Worm (Caenorhabditis elegans): ENCODE results near the gene lcmt-1.
A peak's percentile ranks its signal among the peaks of the same experiment; 100 is the strongest.

Gene lcmt-1

ce11 chrIII:4314502-4314901 lies 28.7 kb upstream of the lcmt-1 start:
- TF ChIP-seq fos-1 (tag; optimal IDR thresholded peaks at IDR 0.05) (peak; percentile 31), C34F6.9 (tag; optimal IDR thresholded peaks at IDR 0.05) (no peak), sma-9 (GFP tag; optimal IDR thresholded peaks at IDR 0.05) (no peak), sma-9 (tag; optimal IDR thresholded peaks at IDR 0.05) (no peak)

ce11 chrIII:4317065-4317752 lies 26.0 kb upstream of the lcmt-1 start, which contains the start of gene tag-131:
Gene tag-131, plus strand, starts transcription at chrIII:4317702.
- TF ChIP-seq sma-3 (GFP tag; optimal IDR thresholded peaks at IDR 0.05) (no peak), unc-55 (GFP tag; optimal IDR thresholded peaks at IDR 0.05) (no peak), nhr-25 (tag; optimal IDR thresholded peaks at IDR 0.05) (no peak), aly-2 (tag; optimal IDR thresholded peaks at IDR 0.05) (no peak), mab-5 (tag; optimal IDR thresholded peaks at IDR 0.05) (no peak), nhr-23 (tag; optimal IDR thresholded peaks at IDR 0.05) (no peak), dmd-4 (tag; optimal IDR thresholded peaks at IDR 0.05) (no peak), nhr-129 (tag; optimal IDR thresholded peaks at IDR 0.05) (peak; percentile 46), nhr-21 (tag; optimal IDR thresholded peaks at IDR 0.05) (peak; percentile 56), nhr-77 (tag; optimal IDR thresholded peaks at IDR 0.05) (no peak), nhr-6 (tag; optimal IDR thresholded peaks at IDR 0.05) (peak; percentile 34), ztf-1 (GFP tag; conservative IDR thresholded peaks at IDR 0.05) (no peak), lsy-2 (tag; optimal IDR thresholded peaks at IDR 0.05) (peak in 1 of 2 experiments; percentile 56), ztf-4 (tag; optimal IDR thresholded peaks at IDR 0.05) (no peak), gmeb-1 (tag; optimal IDR thresholded peaks at IDR 0.05) (no peak), alr-1 (tag; optimal IDR thresholded peaks at IDR 0.05) (no peak), fos-1 (tag; optimal IDR thresholded peaks at IDR 0.05) (peak; percentile 11), unc-39 (tag; optimal IDR thresholded peaks at IDR 0.05) (no peak), snpc-4 (tag; optimal IDR thresholded peaks at IDR 0.05) (no peak), skn-1 (tag; optimal IDR thresholded peaks at IDR 0.05) (no peak), ama-1 (optimal IDR thresholded peaks at IDR 0.05) (no peak), egl-27 (tag; optimal IDR thresholded peaks at IDR 0.05) (no peak), nhr-12 (tag; optimal IDR thresholded peaks at IDR 0.05) (no peak), elt-1 (tag; optimal IDR thresholded peaks at IDR 0.05) (no peak), R02D3.7 (tag; optimal IDR thresholded peaks at IDR 0.05) (no peak), ceh-82 (tag; optimal IDR thresholded peaks at IDR 0.05) (no peak), peb-1 (tag; optimal IDR thresholded peaks at IDR 0.05) (no peak), zag-1 (tag; optimal IDR thresholded peaks at IDR 0.05) (no peak), mbf-1 (tag; optimal IDR thresholded peaks at IDR 0.05) (no peak), nhr-10 (tag; optimal IDR thresholded peaks at IDR 0.05) (no peak), ceh-16 (tag; optimal IDR thresholded peaks at IDR 0.05) (no peak), mdl-1 (tag; optimal IDR thresholded peaks at IDR 0.05) (no peak), blmp-1 (tag; optimal IDR thresholded peaks at IDR 0.05; ENCODE audit: insufficient read depth) (no peak), elt-3 (tag; optimal IDR thresholded peaks at IDR 0.05) (no peak), ZK546.5 (tag; optimal IDR thresholded peaks at IDR 0.05) (no peak), unc-62 (GFP tag; optimal IDR thresholded peaks at IDR 0.05) (no peak), C34F6.9 (tag; optimal IDR thresholded peaks at IDR 0.05) (peak; percentile 67), nhr-11 (tag; optimal IDR thresholded peaks at IDR 0.05) (no peak), ztf-11 (tag; optimal IDR thresholded peaks at IDR 0.05) (no peak), crh-2 (tag; optimal IDR thresholded peaks at IDR 0.05) (peak; percentile 30), nhr-237 (tag; optimal IDR thresholded peaks at IDR 0.05) (no peak), lin-11 (tag; optimal IDR thresholded peaks at IDR 0.05) (no peak), lin-13 (GFP tag; optimal IDR thresholded peaks at IDR 0.05) (no peak), F13H6.1 (tag; optimal IDR thresholded peaks at IDR 0.05) (peak; percentile 64), sma-9 (GFP tag; optimal IDR thresholded peaks at IDR 0.05) (peak; percentile 20), sma-9 (tag; optimal IDR thresholded peaks at IDR 0.05) (no peak), sem-4 (tag; optimal IDR thresholded peaks at IDR 0.05) (no peak), lin-39 (tag; optimal IDR thresholded peaks at IDR 0.05) (no peak), Y55F3AM.14 (GFP tag; optimal IDR thresholded peaks at IDR 0.05) (no peak)
